Fruit fly (Drosophila melanogaster): Measurements from ENCODE around the gene CG9813.

Gene CG9813

dm6 chr3R:13400902-13401721 is 21.5 kb upstream of the CG9813 start (continued):
- TF ChIP-seq TFAM (GFP tag; optimal IDR thresholded peaks at IDR 0.05) (peak; percentile 53), Elba2 (GFP tag; optimal IDR thresholded peaks at IDR 0.05) (no peak), CG18764 (GFP tag; optimal IDR thresholded peaks at IDR 0.05) (peak; percentile 62), Gsc (GFP tag; IDR thresholded peaks at IDR 0.05) (peak; percentile 49), lov (optimal IDR thresholded peaks at IDR 0.05) (no peak), lov (GFP tag; IDR thresholded peaks at IDR 0.05) (no peak; the same call in 2 of the 3 replicates), kni (GFP tag; optimal IDR thresholded peaks at IDR 0.05) (peak; percentile 69), unc-4 (GFP tag; IDR thresholded peaks at IDR 0.05; ENCODE audit: partially characterized antibody) (no peak), fd64A (GFP tag; optimal IDR thresholded peaks at IDR 0.05) (peak; percentile 60), CG7928 (GFP tag; optimal IDR thresholded peaks at IDR 0.05) (peak; percentile 42), Xbp1 (GFP tag; optimal IDR thresholded peaks at IDR 0.05) (peak; percentile 90), CG4730 (GFP tag; IDR thresholded peaks at IDR 0.05) (peak; percentile 78), HmgZ (tag; optimal IDR thresholded peaks at IDR 0.05) (peak; percentile 90), maf-S (GFP tag; optimal IDR thresholded peaks at IDR 0.05) (peak; percentile 84), CG11560 (tag; IDR thresholded peaks at IDR 0.05) (peak; percentile 62; the same call in 2 of the 3 replicates), Dll (GFP tag; IDR thresholded peaks at IDR 0.05; ENCODE audit: partially characterized antibody) (no peak), shn (GFP tag; optimal IDR thresholded peaks at IDR 0.05) (peak; percentile 92), B-H2 (GFP tag; optimal IDR thresholded peaks at IDR 0.05) (peak; percentile 19), CG9609 (GFP tag; optimal IDR thresholded peaks at IDR 0.05) (peak; percentile 88), Max (GFP tag; optimal IDR thresholded peaks at IDR 0.05) (peak; percentile 76), otp (GFP tag; IDR thresholded peaks at IDR 0.05) (peak; percentile 72), cato (GFP tag; optimal IDR thresholded peaks at IDR 0.05; ENCODE audit: borderline replicate concordance) (peak; percentile 77), sr (GFP tag; IDR thresholded peaks at IDR 0.05) (no peak), CG7987 (GFP tag; optimal IDR thresholded peaks at IDR 0.05) (peak; percentile 63), BtbVII (GFP tag; optimal IDR thresholded peaks at IDR 0.05) (peak; percentile 75), Sry-β (GFP tag; optimal IDR thresholded peaks at IDR 0.05) (peak; percentile 49), esg (GFP tag; conservative IDR thresholded peaks at IDR 0.05) (peak; percentile 86), CG1529 (GFP tag; optimal IDR thresholded peaks at IDR 0.05) (peak; percentile 89), jing (GFP tag; optimal IDR thresholded peaks at IDR 0.05) (peak; percentile 77), CG14965 (GFP tag; optimal IDR thresholded peaks at IDR 0.05; ENCODE audit: borderline replicate concordance) (peak; percentile 5), PHDP (tag; optimal IDR thresholded peaks at IDR 0.05) (peak; percentile 91), Stat92E (GFP tag; optimal IDR thresholded peaks at IDR 0.05) (peak in 1 of 3 experiments; percentile 45), zen (tag; optimal IDR thresholded peaks at IDR 0.05) (peak; percentile 78), CG2889 (GFP tag; IDR thresholded peaks at IDR 0.05) (peak; percentile 40; the same call in 1 of the 3 replicates), CG12744 (GFP tag; optimal IDR thresholded peaks at IDR 0.05) (peak; percentile 86), Oaz (GFP tag; IDR thresholded peaks at IDR 0.05) (peak; percentile 60; the same call in 1 of the 2 replicates), chm (GFP tag; IDR thresholded peaks at IDR 0.05) (no peak; the same call in 1 of the 2 replicates), ftz-f1 (GFP tag; optimal IDR thresholded peaks at IDR 0.05) (no peak), Hey (tag; optimal IDR thresholded peaks at IDR 0.05) (peak; percentile 19), CG12155 (GFP tag; optimal IDR thresholded peaks at IDR 0.05) (peak; percentile 85), dati (GFP tag; IDR thresholded peaks at IDR 0.05) (0 out of 2 replicates have a peak, but pooled peaks have one; percentile 23), Dek (tag; optimal IDR thresholded peaks at IDR 0.05) (peak; percentile 88), cwo (GFP tag; optimal IDR thresholded peaks at IDR 0.05) (peak; percentile 72), CG15269 (tag; optimal IDR thresholded peaks at IDR 0.05) (peak; percentile 90), CG6272 (GFP tag; IDR thresholded peaks at IDR 0.05) (peak; percentile 53), CG17328 (GFP tag; IDR thresholded peaks at IDR 0.05) (peak; percentile 71), lilli (GFP tag; optimal IDR thresholded peaks at IDR 0.05) (peak; percentile 91), Scr (GFP tag; IDR thresholded peaks at IDR 0.05; ENCODE audit: partially characterized antibody) (no peak)
